Worm (Caenorhabditis elegans): Measurements from ENCODE around the gene col-160.

DNA sequence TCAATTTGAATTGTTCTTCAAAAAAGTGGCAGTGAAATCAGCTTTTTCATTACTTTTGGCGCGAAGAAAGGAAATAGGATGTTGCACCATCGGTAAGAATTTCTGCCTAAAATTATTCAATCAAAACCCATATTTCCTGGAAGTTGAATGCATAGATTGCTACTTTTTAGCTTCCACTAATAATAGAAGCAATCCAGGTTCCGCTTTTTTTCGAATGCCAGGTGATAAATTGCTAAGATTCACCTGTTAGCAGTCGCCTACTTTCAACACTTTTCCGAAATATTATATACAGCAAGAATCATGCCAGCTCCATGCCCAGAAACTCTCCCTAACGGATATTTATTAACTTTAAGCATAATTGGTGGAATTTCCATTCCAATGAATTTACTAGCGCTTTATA, 16.6 kb downstream of the col-160 start, which contains the start of gene sri-6:
- TF ChIP-seq lin-39 (tag; optimal IDR thresholded peaks at IDR 0.05) (no peak), nhr-76 (tag; optimal IDR thresholded peaks at IDR 0.05) (no peak), daf-12 (tag; optimal IDR thresholded peaks at IDR 0.05) (no peak), nhr-25 (tag; optimal IDR thresholded peaks at IDR 0.05) (no peak), pha-4 (tag; optimal IDR thresholded peaks at IDR 0.05) (no peak), elt-1 (tag; optimal IDR thresholded peaks at IDR 0.05) (no peak), ztf-4 (tag; optimal IDR thresholded peaks at IDR 0.05) (no peak)
